Fruit fly (Drosophila melanogaster): ENCODE data around the gene Fdx2.

The Fdx2 gene

DNA sequence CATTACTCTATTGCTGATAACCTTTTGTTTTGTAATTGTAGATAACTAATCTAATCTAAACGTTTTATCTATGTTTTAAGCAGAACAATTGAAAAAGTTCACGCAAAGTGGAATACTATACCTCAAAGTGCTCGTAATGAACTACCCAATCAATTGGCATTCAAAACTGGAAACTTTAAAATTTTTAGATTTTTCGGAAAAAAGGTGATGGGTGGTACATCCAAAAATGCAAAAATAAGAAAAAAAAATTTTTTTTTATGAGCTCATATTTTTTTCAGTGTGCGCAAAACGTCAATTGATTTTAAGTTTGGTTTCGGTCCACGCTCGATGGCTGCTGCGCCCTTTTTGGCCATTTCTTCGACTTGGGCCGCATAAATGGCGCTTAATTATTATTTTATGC is 18.3 kb downstream of the Fdx2 start (continued):
- TF ChIP-seq vvl (GFP tag; IDR thresholded peaks at IDR 0.05) (peak; percentile 34; the same call in 1 of the 2 replicates), Nf-YB (GFP tag; optimal IDR thresholded peaks at IDR 0.05) (no peak), klu (GFP tag; IDR thresholded peaks at IDR 0.05) (no peak), cad (GFP tag; optimal IDR thresholded peaks at IDR 0.05) (no peak), CG8281 (tag; optimal IDR thresholded peaks at IDR 0.05) (no peak), CG18262 (tag; optimal IDR thresholded peaks at IDR 0.05) (no peak), tgo (GFP tag; IDR thresholded peaks at IDR 0.05) (no peak), sens (GFP tag) (peak; percentile 61), Med (GFP tag) (peak; percentile 65), CG9609 (GFP tag; optimal IDR thresholded peaks at IDR 0.05) (no peak), fd96Cb (tag; optimal IDR thresholded peaks at IDR 0.05) (no peak), CG4617 (GFP tag; optimal IDR thresholded peaks at IDR 0.05; ENCODE audit: borderline replicate concordance) (no peak), CG32532 (GFP tag; IDR thresholded peaks at IDR 0.05) (no peak), dmrt99B (tag; optimal IDR thresholded peaks at IDR 0.05) (peak; percentile 1), NC2α (GFP tag; optimal IDR thresholded peaks at IDR 0.05) (no peak), phol (tag; optimal IDR thresholded peaks at IDR 0.05) (no peak), CG18011 (GFP tag; optimal IDR thresholded peaks at IDR 0.05) (no peak), fd3F (GFP tag; optimal IDR thresholded peaks at IDR 0.05) (no peak), exex (tag; optimal IDR thresholded peaks at IDR 0.05) (no peak), Rfx (GFP tag; IDR thresholded peaks at IDR 0.05) (no peak), CG1602 (GFP tag; optimal IDR thresholded peaks at IDR 0.05) (no peak), hkb (optimal IDR thresholded peaks at IDR 0.05) (no peak), hkb (GFP tag; IDR thresholded peaks at IDR 0.05) (no peak), sd (tag; optimal IDR thresholded peaks at IDR 0.05) (no peak), CG7271 (tag; optimal IDR thresholded peaks at IDR 0.05) (no peak), Oaz (GFP tag; IDR thresholded peaks at IDR 0.05) (no peak), CG13894 (tag; optimal IDR thresholded peaks at IDR 0.05) (no peak), CG15601 (tag; optimal IDR thresholded peaks at IDR 0.05) (no peak), CG15479 (GFP tag; optimal IDR thresholded peaks at IDR 0.05) (no peak), CG11560 (tag; IDR thresholded peaks at IDR 0.05) (no peak), Oli (tag; optimal IDR thresholded peaks at IDR 0.05) (no peak), CG3065 (GFP tag; optimal IDR thresholded peaks at IDR 0.05) (no peak), psq (GFP tag; optimal IDR thresholded peaks at IDR 0.05) (no peak), HLH4C (GFP tag; IDR thresholded peaks at IDR 0.05; ENCODE audit: partially characterized antibody) (no peak), pan (optimal IDR thresholded peaks at IDR 0.05) (no peak), pan (GFP tag; optimal IDR thresholded peaks at IDR 0.05 in 1 of 2, IDR thresholded peaks at IDR 0.05 in 1 of 2) (peak in 1 of 2 experiments; percentile 8), Aef1 (GFP tag; IDR thresholded peaks at IDR 0.05) (no peak), CG2678 (tag; optimal IDR thresholded peaks at IDR 0.05) (no peak), CG2199 (GFP tag; IDR thresholded peaks at IDR 0.05) (no peak), CG11696 (GFP tag; IDR thresholded peaks at IDR 0.05) (no peak), sim (GFP tag; IDR thresholded peaks at IDR 0.05) (no peak), Atf3 (GFP tag; optimal IDR thresholded peaks at IDR 0.05) (no peak), Bdp1 (GFP tag; optimal IDR thresholded peaks at IDR 0.05) (no peak), CG17568 (GFP tag; optimal IDR thresholded peaks at IDR 0.05) (no peak), sna (GFP tag; IDR thresholded peaks at IDR 0.05; ENCODE audit: partially characterized antibody) (no peak), CG11723 (GFP tag; optimal IDR thresholded peaks at IDR 0.05) (no peak), maf-S (GFP tag; optimal IDR thresholded peaks at IDR 0.05) (no peak), Asciz (GFP tag; optimal IDR thresholded peaks at IDR 0.05) (peak; percentile 23), H15 (GFP tag; IDR thresholded peaks at IDR 0.05) (no peak), gem (tag; optimal IDR thresholded peaks at IDR 0.05) (peak; percentile 22), sisA (GFP tag; IDR thresholded peaks at IDR 0.05) (peak; percentile 16; the same call in 1 of the 2 replicates), Sox102F (GFP tag; optimal IDR thresholded peaks at IDR 0.05) (peak; percentile 47)
